Worm (Caenorhabditis elegans): Measurements from ENCODE around the gene F10C2.5.

F10C2.5 gene

ce11 chrV:12047735-12048134 is 2.5 kb downstream of the F10C2.5 start:
- TF ChIP-seq lsy-2 (tag; optimal IDR thresholded peaks at IDR 0.05) (no peak), unc-39 (tag; optimal IDR thresholded peaks at IDR 0.05) (no peak), egl-27 (tag; optimal IDR thresholded peaks at IDR 0.05) (no peak), nhr-23 (tag; optimal IDR thresholded peaks at IDR 0.05) (no peak), ceh-82 (tag; optimal IDR thresholded peaks at IDR 0.05) (no peak), snpc-4 (tag; optimal IDR thresholded peaks at IDR 0.05) (peak; percentile 57)

ce11 chrV:12048445-12048844 is 3.2 kb downstream of the F10C2.5 start, which contains the start of gene dars-2:
Gene dars-2, plus strand, starts transcription at chrV:12048745.
- TF ChIP-seq nhr-23 (tag; optimal IDR thresholded peaks at IDR 0.05) (no peak), ztf-4 (tag; optimal IDR thresholded peaks at IDR 0.05) (no peak), nhr-21 (tag; optimal IDR thresholded peaks at IDR 0.05) (no peak), ceh-16 (tag; optimal IDR thresholded peaks at IDR 0.05) (no peak), gmeb-1 (tag; optimal IDR thresholded peaks at IDR 0.05) (no peak), elt-1 (tag; optimal IDR thresholded peaks at IDR 0.05) (no peak), zag-1 (tag; optimal IDR thresholded peaks at IDR 0.05) (no peak), blmp-1 (tag; optimal IDR thresholded peaks at IDR 0.05; ENCODE audit: insufficient read depth) (no peak), mdl-1 (tag; optimal IDR thresholded peaks at IDR 0.05) (no peak), egl-27 (tag; optimal IDR thresholded peaks at IDR 0.05) (no peak), ZK546.5 (tag; optimal IDR thresholded peaks at IDR 0.05) (no peak), nhr-129 (tag; optimal IDR thresholded peaks at IDR 0.05) (no peak), sma-9 (GFP tag; optimal IDR thresholded peaks at IDR 0.05) (no peak), sma-9 (tag; optimal IDR thresholded peaks at IDR 0.05) (no peak), Y55F3AM.14 (GFP tag; optimal IDR thresholded peaks at IDR 0.05) (no peak)

- TF ChIP-seq nhr-11 (tag; optimal IDR thresholded peaks at IDR 0.05): no peak
- no peak for TF ChIP-seq unc-55 (GFP tag; optimal IDR thresholded peaks at IDR 0.05)
- TF ChIP-seq F13H6.1 (tag; optimal IDR thresholded peaks at IDR 0.05): no peak
- TF ChIP-seq ztf-4 (tag; optimal IDR thresholded peaks at IDR 0.05): no peak
- TF ChIP-seq alr-1 (tag; optimal IDR thresholded peaks at IDR 0.05): no peak
- no peak for TF ChIP-seq nhr-129 (tag; optimal IDR thresholded peaks at IDR 0.05)
- TF ChIP-seq Y55F3AM.14 (GFP tag; optimal IDR thresholded peaks at IDR 0.05): no peak
- TF ChIP-seq lsy-2 (tag; optimal IDR thresholded peaks at IDR 0.05): no peak
- TF ChIP-seq lin-13 (GFP tag; optimal IDR thresholded peaks at IDR 0.05): no peak
- no peak for TF ChIP-seq egl-27 (tag; optimal IDR thresholded peaks at IDR 0.05)
- TF ChIP-seq mab-5 (tag; optimal IDR thresholded peaks at IDR 0.05): no peak
- no peak for TF ChIP-seq ztf-11 (tag; optimal IDR thresholded peaks at IDR 0.05)
- no peak for TF ChIP-seq snpc-4 (tag; optimal IDR thresholded peaks at IDR 0.05)
- no peak for TF ChIP-seq skn-1 (tag; optimal IDR thresholded peaks at IDR 0.05)
- no peak for TF ChIP-seq ztf-1 (GFP tag; conservative IDR thresholded peaks at IDR 0.05)
- TF ChIP-seq nhr-10 (tag; optimal IDR thresholded peaks at IDR 0.05): no peak
- no peak for TF ChIP-seq blmp-1 (tag; optimal IDR thresholded peaks at IDR 0.05; ENCODE audit: insufficient read depth)
- TF ChIP-seq nhr-23 (tag; optimal IDR thresholded peaks at IDR 0.05): no peak
Observed at ce11 chrV:12053598-12053997, 8.4 kb downstream of the F10C2.5 start, which contains the start of gene F10C2.7. Gene F10C2.7, plus strand, starts transcription at chrV:12053898.

ce11 chrV:12059719-12060118 is 14.5 kb downstream of the F10C2.5 start, which contains the start of gene R07B7.2:
Gene R07B7.2, minus strand, starts transcription at chrV:12059753.
- TF ChIP-seq sma-9 (GFP tag; optimal IDR thresholded peaks at IDR 0.05) (no peak), sma-9 (tag; optimal IDR thresholded peaks at IDR 0.05) (no peak), nhr-25 (tag; optimal IDR thresholded peaks at IDR 0.05) (no peak), nhr-237 (tag; optimal IDR thresholded peaks at IDR 0.05) (no peak), F13H6.1 (tag; optimal IDR thresholded peaks at IDR 0.05) (no peak), peb-1 (tag; optimal IDR thresholded peaks at IDR 0.05) (no peak), lin-13 (GFP tag; optimal IDR thresholded peaks at IDR 0.05) (no peak), unc-39 (tag; optimal IDR thresholded peaks at IDR 0.05) (no peak), dmd-4 (tag; optimal IDR thresholded peaks at IDR 0.05) (no peak), ceh-82 (tag; optimal IDR thresholded peaks at IDR 0.05) (no peak), fos-1 (tag; optimal IDR thresholded peaks at IDR 0.05) (no peak), snpc-4 (tag; optimal IDR thresholded peaks at IDR 0.05) (no peak), nhr-6 (tag; optimal IDR thresholded peaks at IDR 0.05) (no peak), elt-1 (tag; optimal IDR thresholded peaks at IDR 0.05) (no peak), unc-62 (GFP tag; optimal IDR thresholded peaks at IDR 0.05) (no peak), crh-2 (tag; optimal IDR thresholded peaks at IDR 0.05) (no peak), mbf-1 (tag; optimal IDR thresholded peaks at IDR 0.05) (no peak), ztf-4 (tag; optimal IDR thresholded peaks at IDR 0.05) (no peak), sma-3 (GFP tag; optimal IDR thresholded peaks at IDR 0.05) (no peak), blmp-1 (tag; optimal IDR thresholded peaks at IDR 0.05; ENCODE audit: insufficient read depth) (no peak), ama-1 (optimal IDR thresholded peaks at IDR 0.05) (no peak)

Data from whole organism, L2 larva.